Fruit fly (Drosophila melanogaster) whole organism, prepupa: Measurements from ENCODE around the gene Dysb.

Source experiments
- Blimp-1 ChIP-seq: fragments of 200-800 bp; sonication (Bioruptor generic); optimal IDR thresholded peaks from 3 replicates; lab custom pipeline; 2017; ENCODE audit warnings: missing biosample characterization, missing genetic modification characterization, mild to moderate bottlenecking, moderate library complexity, missing genetic modification reagents
- CG10631 ChIP-seq: fragments of 200-800 bp; sonication (Bioruptor generic); optimal IDR thresholded peaks from 2 replicates; lab custom pipeline; 2016; ENCODE audit warnings: missing biosample characterization, missing genetic modification characterization
- CG10669 ChIP-seq: fragments of 200-800 bp; sonication (Bioruptor generic); optimal IDR thresholded peaks from 3 replicates; lab custom pipeline; 2018; ENCODE audit warnings: missing biosample characterization, mild to moderate bottlenecking, missing genetic modification characterization, moderate library complexity
- CG11294 ChIP-seq: fragments of 200-800 bp; sonication (Bioruptor generic); IDR thresholded peaks from 2 replicates; pipeline ENCODE4 v1.3.6; 2022; ENCODE audit warnings: missing biosample characterization, missing genetic modification characterization
- CG11762 ChIP-seq: fragments of 200-800 bp; sonication (Bioruptor generic); optimal IDR thresholded peaks from 3 replicates; lab custom pipeline; 2016; ENCODE audit warnings: missing biosample characterization, missing genetic modification characterization; ENCODE audit not compliant: insufficient read depth
- CG11902 ChIP-seq: fragments of 200-800 bp; sonication (Bioruptor generic); optimal IDR thresholded peaks from 3 replicates; lab custom pipeline; 2016; ENCODE audit warnings: missing biosample characterization, missing genetic modification characterization
- CG15336 ChIP-seq: fragments of 200-800 bp; sonication (Bioruptor generic); IDR thresholded peaks from 2 replicates; pipeline ENCODE4 v1.3.6; 2022; ENCODE audit warnings: missing biosample characterization, missing genetic modification characterization
- CG3032 ChIP-seq: fragments of 200-800 bp; optimal IDR thresholded peaks from 2 replicates; lab custom pipeline; 2019; ENCODE audit warnings: missing biosample characterization, mild to moderate bottlenecking, missing genetic modification characterization, moderate library complexity
- CG32006 ChIP-seq: fragments of 200-800 bp; sonication (Bioruptor generic); optimal IDR thresholded peaks from 3 replicates; lab custom pipeline; 2017; ENCODE audit warnings: missing biosample characterization, mild to moderate bottlenecking, missing genetic modification characterization
- CG34406 ChIP-seq: fragments of 200-800 bp; sonication (Bioruptor generic); optimal IDR thresholded peaks from 3 replicates; lab custom pipeline; 2016; ENCODE audit warnings: missing biosample characterization, missing genetic modification characterization
- CG3919 ChIP-seq: fragments of 200-800 bp; sonication (Bioruptor generic); optimal IDR thresholded peaks from 3 replicates; lab custom pipeline; 2016; ENCODE audit warnings: missing biosample characterization, missing genetic modification characterization
- CG4318 ChIP-seq: fragments of 200-800 bp; sonication (Bioruptor generic); optimal IDR thresholded peaks from 3 replicates; lab custom pipeline; 2017; ENCODE audit warnings: missing biosample characterization, mild to moderate bottlenecking, missing genetic modification characterization
- CG6163 ChIP-seq: fragments of 200-800 bp; sonication (Bioruptor generic); IDR thresholded peaks from 3 replicates; pipeline ENCODE4 v1.3.6; 2022; ENCODE audit warnings: missing biosample characterization, missing genetic modification characterization
- CG6276 ChIP-seq: fragments of 200-800 bp; sonication (Bioruptor generic); optimal IDR thresholded peaks from 2 replicates; lab custom pipeline; 2017; ENCODE audit warnings: missing biosample characterization, mild to moderate bottlenecking, missing genetic modification characterization
- CG6792 ChIP-seq: fragments of 200-800 bp; sonication (Bioruptor generic); optimal IDR thresholded peaks from 3 replicates; lab custom pipeline; 2016; ENCODE audit warnings: missing biosample characterization, missing genetic modification characterization
- CG6808 ChIP-seq: fragments of 200-800 bp; sonication (Bioruptor generic); optimal IDR thresholded peaks from 3 replicates; lab custom pipeline; 2017; ENCODE audit warnings: missing biosample characterization, missing genetic modification characterization, mild to moderate bottlenecking, moderate library complexity, missing genetic modification reagents
- CG6854 ChIP-seq: fragments of 200-800 bp; sonication (Bioruptor generic); optimal IDR thresholded peaks from 2 replicates; lab custom pipeline; 2017; ENCODE audit warnings: missing biosample characterization, mild to moderate bottlenecking, missing genetic modification characterization
- CG7368 ChIP-seq: fragments of 200-800 bp; sonication (Bioruptor generic); optimal IDR thresholded peaks from 3 replicates; lab custom pipeline; 2016; ENCODE audit warnings: missing biosample characterization, missing genetic modification characterization
- CG8119 ChIP-seq: fragments of 200-800 bp; sonication (Bioruptor generic); IDR thresholded peaks from 3 replicates; pipeline ENCODE4 v1.3.6; 2022; ENCODE audit warnings: missing biosample characterization, missing genetic modification characterization
- CG8319 ChIP-seq: fragments of 200-800 bp; sonication (Bioruptor generic); optimal IDR thresholded peaks from 3 replicates; lab custom pipeline; 2016; ENCODE audit warnings: missing biosample characterization, missing genetic modification characterization
- CG8632 ChIP-seq: fragments of 200-800 bp; sonication (Bioruptor generic); optimal IDR thresholded peaks from 3 replicates; lab custom pipeline; 2016; ENCODE audit warnings: missing biosample characterization, missing genetic modification characterization
- CG9139 ChIP-seq: fragments of 200-800 bp; sonication (Bioruptor generic); optimal IDR thresholded peaks from 3 replicates; lab custom pipeline; 2017; ENCODE audit warnings: missing biosample characterization, mild to moderate bottlenecking, missing genetic modification characterization
- Eip75B ChIP-seq: fragments of 200-800 bp; sonication (Bioruptor generic); optimal IDR thresholded peaks from 3 replicates; lab custom pipeline; 2016; ENCODE audit warnings: missing biosample characterization, missing genetic modification characterization
- Eip78C ChIP-seq: fragments of 200-800 bp; sonication (Bioruptor generic); peaks from one replicate; lab custom pipeline; 2016; ENCODE audit warnings: missing biosample characterization, missing genetic modification characterization
- Eip93F ChIP-seq: fragments of 200-800 bp; sonication (Bioruptor generic); optimal IDR thresholded peaks from 2 replicates; lab custom pipeline; 2016; ENCODE audit warnings: missing biosample characterization, mild to moderate bottlenecking, missing genetic modification characterization
- Ets21C ChIP-seq: fragments of 200-800 bp; sonication (Bioruptor generic); optimal IDR thresholded peaks from 3 replicates; lab custom pipeline; 2016; ENCODE audit warnings: missing biosample characterization, missing genetic modification characterization
- Gug ChIP-seq: fragments of 200-800 bp; sonication (Bioruptor generic); IDR thresholded peaks from 2 replicates; pipeline ENCODE4 v1.3.6; 2022; ENCODE audit warnings: missing biosample characterization, missing genetic modification characterization
- Hr39 ChIP-seq: fragments of 200-800 bp; sonication (Bioruptor generic); optimal IDR thresholded peaks from 2 replicates; lab custom pipeline; 2016; ENCODE audit warnings: missing biosample characterization, missing genetic modification characterization
- Hr4 ChIP-seq: fragments of 200-800 bp; sonication (Bioruptor generic); optimal IDR thresholded peaks from 3 replicates; lab custom pipeline; 2016; ENCODE audit warnings: missing biosample characterization, missing genetic modification characterization
- Lpt ChIP-seq: fragments of 200-800 bp; sonication (Bioruptor generic); optimal IDR thresholded peaks from 3 replicates; lab custom pipeline; 2016; ENCODE audit warnings: missing biosample characterization, missing genetic modification characterization
- Met ChIP-seq: fragments of 200-800 bp; sonication (Bioruptor generic); optimal IDR thresholded peaks from 3 replicates; lab custom pipeline; 2016; ENCODE audit warnings: missing biosample characterization, missing genetic modification characterization
- OdsH ChIP-seq: fragments of 200-800 bp; sonication (Bioruptor generic); optimal IDR thresholded peaks from 3 replicates; lab custom pipeline; 2016; ENCODE audit warnings: missing biosample characterization, missing genetic modification characterization
- Smox ChIP-seq: fragments of 200-800 bp; sonication (Bioruptor generic); optimal IDR thresholded peaks from 3 replicates; lab custom pipeline; 2016; ENCODE audit warnings: missing biosample characterization, missing genetic modification characterization
- Sox14 ChIP-seq: fragments of 200-800 bp; sonication (Bioruptor generic); optimal IDR thresholded peaks from 3 replicates; lab custom pipeline; 2016; ENCODE audit warnings: missing biosample characterization, missing genetic modification characterization
- Sox15 ChIP-seq: fragments of 200-800 bp; sonication (Bioruptor generic); optimal IDR thresholded peaks from 3 replicates; lab custom pipeline; 2016; ENCODE audit warnings: missing biosample characterization, missing genetic modification characterization
- achi ChIP-seq: fragments of 200-800 bp; sonication (Bioruptor generic); optimal IDR thresholded peaks from 3 replicates; lab custom pipeline; 2016; ENCODE audit warnings: missing biosample characterization, missing genetic modification characterization
- eg ChIP-seq: fragments of 200-800 bp; sonication (Bioruptor generic); IDR thresholded peaks from 3 replicates; pipeline ENCODE4 v1.3.6; 2022; ENCODE audit warnings: missing biosample characterization, missing genetic modification characterization
- esn ChIP-seq: fragments of 200-800 bp; sonication (Bioruptor generic); optimal IDR thresholded peaks from 2 replicates; lab custom pipeline; 2016; ENCODE audit warnings: missing biosample characterization, mild to moderate bottlenecking, missing genetic modification characterization, moderate library complexity
- fd59A ChIP-seq: fragments of 200-800 bp; sonication (Bioruptor generic); optimal IDR thresholded peaks from 2 replicates; lab custom pipeline; 2017; ENCODE audit warnings: missing biosample characterization, mild to moderate bottlenecking, missing genetic modification characterization, missing genetic modification reagents
- fd85E ChIP-seq: fragments of 200-800 bp; sonication (Bioruptor generic); optimal IDR thresholded peaks from 3 replicates; lab custom pipeline; 2016; ENCODE audit warnings: missing biosample characterization, missing genetic modification characterization
- fkh ChIP-seq: fragments of 200-800 bp; sonication (Bioruptor generic); optimal IDR thresholded peaks from 3 replicates; lab custom pipeline; 2017; ENCODE audit warnings: missing biosample characterization, mild to moderate bottlenecking, missing genetic modification characterization, moderate library complexity
- lz ChIP-seq: fragments of 200-800 bp; sonication (Bioruptor generic); optimal IDR thresholded peaks from 3 replicates; lab custom pipeline; 2016; ENCODE audit warnings: missing biosample characterization, missing genetic modification characterization
- net ChIP-seq: fragments of 200-800 bp; sonication (Bioruptor generic); optimal IDR thresholded peaks from 3 replicates; lab custom pipeline; 2016; ENCODE audit warnings: missing biosample characterization, missing genetic modification characterization
- pdm3 ChIP-seq: fragments of 200-800 bp; sonication (Bioruptor generic); optimal IDR thresholded peaks from 3 replicates; lab custom pipeline; 2016; ENCODE audit warnings: missing biosample characterization, missing genetic modification characterization
- salr ChIP-seq, 2 experiments: fragments of 200-800 bp; sonication (Bioruptor generic); optimal IDR thresholded peaks; 3 replicates each; lab custom pipeline; 2016 to 2018; ENCODE audit warnings: missing biosample characterization in 2 of 2, missing genetic modification characterization in 2 of 2, mild to moderate bottlenecking in 1 of 2
- spab ChIP-seq: fragments of 200-800 bp; sonication (Bioruptor generic); optimal IDR thresholded peaks from 2 replicates; lab custom pipeline; 2017; ENCODE audit warnings: missing biosample characterization, mild to moderate bottlenecking, missing genetic modification characterization, missing genetic modification reagents
- ss ChIP-seq, 2 experiments: fragments of 200-800 bp; sonication (Bioruptor generic); optimal IDR thresholded peaks; 2 replicates in 1 of 2; 3 replicates in 1 of 2; lab custom pipeline; 2017 to 2018; ENCODE audit warnings: mild to moderate bottlenecking in 2 of 2, missing biosample characterization in 2 of 2, missing genetic modification characterization in 2 of 2, moderate library complexity in 1 of 2
- svp ChIP-seq: fragments of 200-800 bp; sonication (Bioruptor generic); peaks from one replicate; lab custom pipeline; 2016; ENCODE audit warnings: missing biosample characterization, missing genetic modification characterization
- topi ChIP-seq: fragments of 200-800 bp; sonication (Bioruptor generic); optimal IDR thresholded peaks from 3 replicates; lab custom pipeline; 2016; ENCODE audit warnings: missing biosample characterization, missing genetic modification characterization
- vri ChIP-seq: fragments of 200-800 bp; sonication (Bioruptor generic); optimal IDR thresholded peaks from 3 replicates; lab custom pipeline; 2016; ENCODE audit warnings: missing biosample characterization, mild to moderate bottlenecking, missing genetic modification characterization

The Dysb gene

dm6 chr3L:18890283-18891175 is 23.0 kb downstream of the Dysb start, which contains the start of gene CG3961:
Gene CG3961 (minus strand): TSS chr3L:18890483.
- TF ChIP-seq ss (GFP tag; optimal IDR thresholded peaks at IDR 0.05; lab: Kevin White, UChicago) (peak; percentile 99), topi (GFP tag; lab: Kevin White, UChicago) (peak; percentile 98), pdm3 (GFP tag; lab: Kevin White, UChicago) (peak; percentile 98), CG8319 (GFP tag; lab: Kevin White, UChicago) (peak; percentile 96), fd85E (GFP tag; lab: Kevin White, UChicago) (peak; percentile 91), CG6808 (GFP tag; lab: Kevin White, UChicago) (peak; percentile 99), fd59A (peak; percentile 99), CG8119 (GFP tag; lab: Robert Waterston, UW) (peak; percentile 99), Eip93F (GFP tag; lab: Kevin White, UChicago) (peak; percentile 89), OdsH (GFP tag; lab: Kevin White, UChicago) (peak; percentile 99), Smox (peak; percentile 98), Gug (GFP tag; lab: Robert Waterston, UW) (peak; percentile 94), vri (peak; percentile 89), Sox14 (GFP tag; lab: Kevin White, UChicago) (peak; percentile 97), CG8632 (GFP tag; lab: Kevin White, UChicago) (peak; percentile 99), CG15336 (GFP tag; lab: Robert Waterston, UW) (peak; percentile 98), CG11294 (GFP tag; lab: Robert Waterston, UW) (peak; percentile 92; the same call in 1 of the 2 replicates), Eip75B (peak; percentile 98), spab (GFP tag; lab: Kevin White, UChicago) (peak; percentile 99), Lpt (GFP tag; lab: Kevin White, UChicago) (peak; percentile 98), Ets21C (GFP tag; lab: Kevin White, UChicago) (peak; percentile 91), CG9139 (peak; percentile 98), lz (peak; percentile 98), CG11902 (peak; percentile 93), Sox15 (peak; percentile 98), CG3032 (peak; percentile 99), Hr4 (GFP tag; lab: Kevin White, UChicago) (peak; percentile 98), CG7368 (GFP tag; lab: Kevin White, UChicago) (peak; percentile 97), achi (peak; percentile 98), CG10631 (GFP tag; lab: Kevin White, UChicago) (peak; percentile 99), eg (GFP tag; lab: Robert Waterston, UW) (peak; percentile 89), CG11762 (GFP tag; lab: Kevin White, UChicago) (peak; percentile 98), fkh (GFP tag; lab: Kevin White, UChicago) (peak; percentile 85), CG32006 (GFP tag; lab: Kevin White, UChicago) (peak; percentile 100), CG10669 (peak; percentile 98), svp (GFP tag; lab: Kevin White, UChicago) (peak; percentile 98), CG34406 (GFP tag; lab: Kevin White, UChicago) (peak; percentile 99), Blimp-1 (GFP tag; lab: Kevin White, UChicago) (peak; percentile 96), CG3919 (GFP tag; lab: Kevin White, UChicago) (peak; percentile 99), esn (peak; percentile 99), CG6792 (peak; percentile 99), CG6276 (GFP tag; lab: Kevin White, UChicago) (peak; percentile 98), net (GFP tag; lab: Kevin White, UChicago) (peak; percentile 99), Hr39 (GFP tag; lab: Kevin White, UChicago) (peak; percentile 94), salr (GFP tag; optimal IDR thresholded peaks at IDR 0.05; lab: Kevin White, UChicago) (peak; percentile 85 to 100), CG6163 (GFP tag; lab: Robert Waterston, UW) (peak; percentile 89), Eip78C (GFP tag; lab: Kevin White, UChicago) (peak; percentile 100), Met (peak; percentile 98), CG6854 (GFP tag; lab: Kevin White, UChicago) (peak; percentile 94), CG4318 (GFP tag; lab: Kevin White, UChicago) (peak; percentile 98)
